Worm (Caenorhabditis elegans) whole organism, L1 larva: ENCODE data around the gene K08D12.8.

Experiments used
- C16A3.4 ChIP-seq: fragments of 150-350 bp; optimal IDR thresholded peaks from 2 replicates; lab custom pipeline; 2014; ENCODE audit warnings: missing biosample characterization, missing genetic modification characterization
- alr-1 ChIP-seq: fragments of 200-800 bp; sonication (Bioruptor generic); optimal IDR thresholded peaks from 2 replicates; lab custom pipeline; 2018; ENCODE audit warnings: borderline replicate concordance, mild to moderate bottlenecking, missing genetic modification characterization, missing compliant biosample characterization
- ama-1 ChIP-seq: fragments of 150-350 bp; optimal IDR thresholded peaks from 2 replicates; lab custom pipeline; 2014
- blmp-1 ChIP-seq: fragments of 150-350 bp; optimal IDR thresholded peaks from 2 replicates; lab custom pipeline; 2014; ENCODE audit warnings: missing biosample characterization, missing genetic modification characterization
- ces-1 ChIP-seq: fragments of 150-350 bp; optimal IDR thresholded peaks from 2 replicates; lab custom pipeline; 2014; ENCODE audit warnings: missing biosample characterization, missing genetic modification reagents, missing genetic modification characterization
- elt-2 ChIP-seq: sonication (generic microtip); optimal IDR thresholded peaks from 2 replicates; lab custom pipeline; 2016; ENCODE audit warnings: missing genetic modification characterization, mild to moderate bottlenecking, inconsistent platforms, missing compliant biosample characterization, missing genetic modification reagents
- fkh-8 ChIP-seq: sonication (generic microtip); optimal IDR thresholded peaks from 2 replicates; lab custom pipeline; 2016; ENCODE audit warnings: mild to moderate bottlenecking, missing genetic modification characterization, missing compliant biosample characterization
- grh-1 ChIP-seq: fragments of 200-800 bp; sonication (Bioruptor generic); IDR thresholded peaks from 2 replicates; pipeline ENCODE4 v1.3.6; 2022; ENCODE audit warnings: missing genetic modification reagents, missing genetic modification characterization, missing compliant biosample characterization
- hlh-17 ChIP-seq: fragments of 200-800 bp; sonication (Bioruptor generic); optimal IDR thresholded peaks from 2 replicates; lab custom pipeline; 2018; ENCODE audit warnings: missing genetic modification characterization, mild to moderate bottlenecking, missing compliant biosample characterization, moderate library complexity, borderline replicate concordance
- mep-1 ChIP-seq: fragments of 150-350 bp; optimal IDR thresholded peaks from 2 replicates; lab custom pipeline; 2014; ENCODE audit warnings: missing biosample characterization, missing genetic modification characterization
- nhr-28 ChIP-seq: fragments of 150-350 bp; optimal IDR thresholded peaks from 2 replicates; lab custom pipeline; 2014; ENCODE audit warnings: missing biosample characterization, missing genetic modification characterization
- tlp-1 ChIP-seq: fragments of 150-350 bp; optimal IDR thresholded peaks from 2 replicates; lab custom pipeline; 2014; ENCODE audit warnings: missing biosample characterization, missing genetic modification characterization
- unc-62 ChIP-seq: fragments of 150-350 bp; optimal IDR thresholded peaks from 2 replicates; lab custom pipeline; 2014; ENCODE audit warnings: missing biosample characterization, missing genetic modification reagents, missing genetic modification characterization
- ztf-11 ChIP-seq, 2 experiments: sonication (generic microtip); optimal IDR thresholded peaks; 2 replicates each; lab custom pipeline; 2016 to 2017; ENCODE audit warnings: missing genetic modification characterization in 2 of 2, missing biosample characterization in 1 of 2, missing compliant biosample characterization in 1 of 2

DNA sequence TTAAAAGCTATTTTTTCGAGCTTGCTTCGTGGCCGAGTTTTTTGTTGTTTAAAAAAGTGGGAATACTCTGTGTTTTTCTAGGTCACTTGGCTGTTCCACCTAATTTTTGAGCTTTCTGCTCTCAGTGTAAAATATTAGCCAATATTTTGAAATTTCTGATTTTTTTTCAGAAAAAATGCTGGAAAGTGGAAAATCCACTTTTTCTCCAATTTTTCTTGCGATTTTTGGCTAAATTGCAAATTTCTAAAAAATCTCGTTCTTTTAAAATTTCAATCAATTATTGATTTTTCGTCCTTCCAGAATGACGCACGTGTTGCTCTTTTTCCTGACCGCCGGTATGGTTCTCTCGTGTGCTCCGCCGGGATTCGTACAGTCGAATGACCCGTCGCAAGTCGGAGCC, 19.0 kb upstream of the K08D12.8 start, which contains the start of gene K08D12.4:
- TF ChIP-seq hlh-17 (GFP tag; lab: Kevin White, UChicago) (no peak), fkh-8 (tag; lab: Kevin White, UChicago) (no peak), ces-1 (GFP tag; lab: Kevin White, UChicago) (no peak), unc-62 (GFP tag; lab: Kevin White, UChicago) (no peak), ama-1 (no peak), alr-1 (tag; lab: Kevin White, UChicago) (no peak), mep-1 (tag; lab: Kevin White, UChicago) (no peak), tlp-1 (tag; lab: Kevin White, UChicago) (no peak), elt-2 (tag; lab: Kevin White, UChicago) (no peak), blmp-1 (tag; lab: Kevin White, UChicago) (no peak), nhr-28 (tag; lab: Kevin White, UChicago) (no peak), C16A3.4 (tag; lab: Kevin White, UChicago) (no peak), grh-1 (GFP tag; lab: Robert Waterston, UW) (no peak), ztf-11 (tag; optimal IDR thresholded peaks at IDR 0.05; lab: Kevin White, UChicago) (no peak)
